Fruit fly (Drosophila melanogaster): ENCODE data around the gene CG10301.

CG10301 gene

DNA sequence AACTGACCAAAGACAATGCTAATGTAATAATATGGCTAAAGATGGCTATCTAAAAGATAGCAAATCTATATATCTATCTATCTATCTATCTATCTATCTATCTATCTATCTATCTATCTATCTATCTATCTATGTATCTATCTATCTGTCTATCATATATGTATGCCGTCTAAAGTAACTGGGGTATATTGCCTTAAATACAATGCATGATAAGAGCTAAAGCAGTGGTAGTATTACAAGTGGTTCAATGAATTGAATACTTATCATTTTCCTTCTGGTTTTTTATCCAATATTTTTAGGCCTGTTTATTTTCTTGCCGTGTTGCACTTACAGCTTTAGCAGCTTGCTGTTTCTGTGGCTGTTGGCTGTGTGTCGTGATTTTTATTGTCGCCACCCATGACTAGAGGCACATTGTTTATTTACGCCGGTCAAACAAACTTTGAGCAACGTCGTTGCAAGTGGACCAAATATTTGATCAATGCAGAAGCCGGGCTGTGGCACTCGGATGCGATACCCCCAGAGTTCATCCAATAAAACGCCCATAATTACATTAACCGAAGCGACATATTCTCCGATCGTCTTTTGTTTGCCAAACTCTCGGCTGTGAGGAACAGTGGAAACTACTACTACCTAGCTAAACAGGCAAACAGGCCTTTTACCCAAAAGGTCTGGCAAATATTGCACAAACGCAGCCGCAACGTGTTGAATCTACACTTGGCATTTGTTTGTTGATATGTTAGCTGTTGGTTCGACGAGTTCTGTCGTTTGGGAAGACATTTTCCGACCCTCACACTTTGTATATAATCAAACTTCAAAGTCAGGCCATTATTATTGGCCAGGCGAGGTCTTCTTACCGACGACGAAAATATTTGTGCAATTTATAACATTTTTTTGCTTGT is 28.0 kb downstream of the CG10301 start:
- TF ChIP-seq CG8478 (optimal IDR thresholded peaks at IDR 0.05): no peak
- no peak for TF ChIP-seq pan (optimal IDR thresholded peaks at IDR 0.05)
- TF ChIP-seq usp (GFP tag; optimal IDR thresholded peaks at IDR 0.05): no peak
- TF ChIP-seq Dll (optimal IDR thresholded peaks at IDR 0.05): no peak
- no peak for TF ChIP-seq psq (optimal IDR thresholded peaks at IDR 0.05)
- TF ChIP-seq EcR (GFP tag; optimal IDR thresholded peaks at IDR 0.05): no peak

DNA sequence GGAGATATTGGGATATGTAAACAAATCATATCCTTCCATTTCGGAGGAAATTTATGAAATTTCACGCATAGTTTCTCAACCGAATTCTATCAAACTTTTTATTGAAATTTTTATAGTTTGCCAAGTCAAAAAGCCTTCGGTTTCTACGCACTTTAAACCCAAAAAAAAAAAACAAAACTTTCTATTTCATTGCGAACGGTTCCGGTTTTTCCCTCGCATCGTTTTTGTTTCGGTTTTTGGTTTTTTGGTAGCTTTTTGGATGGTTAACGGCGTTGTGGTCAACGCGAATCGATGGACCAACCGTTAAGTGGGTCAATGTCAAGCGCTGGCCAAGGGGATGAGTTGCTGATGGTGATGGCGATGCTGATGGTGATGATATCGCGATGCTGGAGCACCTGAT is 31.0 kb downstream of the CG10301 start:
- no peak for TF ChIP-seq pan (optimal IDR thresholded peaks at IDR 0.05)
- TF ChIP-seq EcR (GFP tag; optimal IDR thresholded peaks at IDR 0.05): no peak
- TF ChIP-seq usp (GFP tag; optimal IDR thresholded peaks at IDR 0.05): no peak
- no peak for TF ChIP-seq psq (optimal IDR thresholded peaks at IDR 0.05)

DNA sequence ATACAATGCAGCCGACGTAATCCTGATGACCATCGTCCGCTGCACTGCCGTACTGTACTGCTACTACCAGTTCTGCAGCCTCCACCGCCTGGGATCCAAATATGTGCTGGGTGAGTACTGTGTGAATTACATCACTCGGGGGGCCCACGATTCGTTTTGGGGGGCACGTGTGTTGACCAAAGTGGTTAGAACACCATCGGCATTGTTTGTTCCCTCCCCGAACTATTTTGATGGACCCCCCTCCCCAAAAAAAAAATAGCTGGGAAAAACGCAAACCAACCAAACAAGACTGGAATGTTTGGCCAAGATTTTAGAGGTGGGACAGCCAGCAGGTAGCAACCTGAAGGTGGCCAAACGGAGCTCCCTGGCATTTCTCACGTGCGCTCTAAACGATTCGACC is 37.5 kb downstream of the CG10301 start:
- no peak for TF ChIP-seq EcR (GFP tag; optimal IDR thresholded peaks at IDR 0.05)
- no peak for TF ChIP-seq CG8478 (optimal IDR thresholded peaks at IDR 0.05)
- TF ChIP-seq psq (optimal IDR thresholded peaks at IDR 0.05): no peak
- TF ChIP-seq Dll (optimal IDR thresholded peaks at IDR 0.05): no peak
- no peak for TF ChIP-seq pan (optimal IDR thresholded peaks at IDR 0.05)
- TF ChIP-seq usp (GFP tag; optimal IDR thresholded peaks at IDR 0.05): no peak

DNA sequence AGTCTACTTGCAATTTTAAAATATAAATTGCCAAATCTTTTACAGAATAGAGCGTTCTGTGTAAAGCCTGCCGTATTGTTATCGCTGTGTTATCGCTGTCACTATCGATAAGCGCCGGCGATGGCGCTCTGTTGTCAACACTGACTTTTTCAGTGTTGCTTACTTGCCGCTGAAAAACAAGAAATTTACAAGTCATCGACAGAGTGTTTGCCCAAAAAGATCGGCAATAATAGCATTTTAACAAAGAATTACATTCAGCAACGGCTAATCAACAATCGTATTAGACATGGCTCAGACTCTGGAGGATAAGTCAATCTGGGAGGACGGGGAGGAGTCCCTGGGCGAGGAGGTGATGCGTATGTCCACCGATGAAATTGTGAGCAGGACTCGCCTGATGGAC is 42.8 kb downstream of the CG10301 start, which contains the start of the genes RanBP3 and Rpt5:
Gene RanBP3, minus strand, starts transcription at position 107 of the 400 bp plus-strand sequence.
Gene Rpt5, plus strand, starts transcription at position 149 of the 400 bp plus-strand sequence.
- TF ChIP-seq pan (optimal IDR thresholded peaks at IDR 0.05) (no peak), EcR (GFP tag; optimal IDR thresholded peaks at IDR 0.05) (no peak), CG8478 (optimal IDR thresholded peaks at IDR 0.05) (no peak), psq (optimal IDR thresholded peaks at IDR 0.05) (no peak)

- TF ChIP-seq pan (optimal IDR thresholded peaks at IDR 0.05) (no peak), CG8478 (optimal IDR thresholded peaks at IDR 0.05) (no peak), psq (optimal IDR thresholded peaks at IDR 0.05) (no peak), EcR (GFP tag; optimal IDR thresholded peaks at IDR 0.05) (no peak), usp (GFP tag; optimal IDR thresholded peaks at IDR 0.05) (no peak), Dll (optimal IDR thresholded peaks at IDR 0.05) (no peak)
Measured at dm6 chr3R:23757912-23758607, 48.1 kb downstream of the CG10301 start, which contains the start of the genes PTPMT1 and Hrd3. TSS of gene PTPMT1 (plus strand) at chr3R:23758339. TSS of gene Hrd3 (minus strand) at chr3R:23758557.

DNA sequence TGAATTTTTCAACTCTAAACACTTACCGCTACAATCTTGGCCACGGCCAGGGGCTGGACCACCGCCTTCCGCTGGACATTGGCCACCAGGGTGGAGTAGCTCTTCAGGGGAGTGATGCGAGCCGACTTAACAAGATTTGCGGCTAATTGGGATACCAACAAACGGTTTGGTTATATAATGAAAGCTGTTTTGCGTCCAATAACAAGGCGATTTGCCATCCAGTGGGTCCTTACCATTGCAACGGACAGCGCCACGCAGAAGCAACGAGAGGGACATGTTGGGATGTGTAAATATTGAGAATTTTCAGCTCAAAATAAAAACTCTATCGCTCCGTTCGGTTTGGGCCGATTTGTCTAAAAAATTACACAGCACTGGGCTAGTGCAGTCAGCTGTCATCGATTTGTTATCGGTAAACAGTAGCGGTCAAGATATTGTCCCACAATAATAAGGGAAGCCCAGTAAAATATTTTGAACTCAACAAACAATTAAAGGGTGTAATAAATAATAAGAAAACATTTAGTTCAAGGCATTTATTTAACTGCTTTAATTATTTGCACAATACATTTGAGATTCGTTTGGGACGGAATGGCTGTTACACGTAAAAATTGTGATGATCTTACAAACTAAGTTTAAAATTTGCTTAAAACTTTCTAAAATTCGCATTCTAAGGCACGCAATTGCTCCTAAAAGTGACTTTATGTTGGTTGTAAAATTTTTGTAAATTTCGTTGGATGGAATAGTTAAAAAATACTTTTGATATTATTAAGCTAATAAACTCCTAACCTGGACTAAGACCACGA is 50.5 kb downstream of the CG10301 start, which contains the start of gene SdhD:
Gene SdhD, minus strand, starts transcription at position 382 of the 800 bp plus-strand sequence.
- TF ChIP-seq usp (GFP tag; optimal IDR thresholded peaks at IDR 0.05) (no peak), psq (optimal IDR thresholded peaks at IDR 0.05) (no peak), pan (optimal IDR thresholded peaks at IDR 0.05) (no peak), Dll (optimal IDR thresholded peaks at IDR 0.05) (no peak), EcR (GFP tag; optimal IDR thresholded peaks at IDR 0.05) (no peak), CG8478 (optimal IDR thresholded peaks at IDR 0.05) (no peak)
